Fruit fly (Drosophila melanogaster): Measurements from ENCODE around the gene CG14204.

Gene CG14204

dm6 chrX:19601644-19602043, 18.2 kb downstream of the CG14204 start, which contains the start of gene CG14220 (continued):
- TF ChIP-seq CG4617 (GFP tag; optimal IDR thresholded peaks at IDR 0.05; ENCODE audit: borderline replicate concordance) (peak; percentile 43), Opbp (GFP tag; IDR thresholded peaks at IDR 0.05; ENCODE audit: partially characterized antibody) (peak; percentile 94), CoRest (tag; optimal IDR thresholded peaks at IDR 0.05) (peak; percentile 17), CG9609 (GFP tag; optimal IDR thresholded peaks at IDR 0.05) (no peak), CG13894 (tag; optimal IDR thresholded peaks at IDR 0.05) (peak; percentile 40)

DNA sequence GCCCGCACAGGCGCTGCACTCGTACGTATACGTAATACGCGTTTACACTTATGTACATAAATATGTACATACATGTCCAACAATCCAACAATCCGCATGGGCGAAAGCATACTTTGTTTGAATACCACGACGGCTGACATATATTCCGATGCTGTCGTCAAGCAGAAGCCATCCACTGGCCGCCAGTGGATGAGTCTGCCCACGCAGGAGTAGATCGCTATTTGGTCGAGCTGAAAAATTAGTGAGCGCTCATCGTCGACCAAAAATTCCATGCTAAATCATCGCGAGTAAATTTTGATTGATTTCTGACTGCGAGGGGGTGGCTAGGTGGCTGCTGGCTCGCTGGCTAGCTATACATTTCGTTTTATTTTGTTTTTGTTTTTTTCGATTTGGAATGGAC, 19.1 kb downstream of the CG14204 start:
- TF ChIP-seq ham (GFP tag; IDR thresholded peaks at IDR 0.05): no peak
- peak; percentile 89 for TF ChIP-seq sd (tag; optimal IDR thresholded peaks at IDR 0.05)
- TF ChIP-seq Rfx (GFP tag; IDR thresholded peaks at IDR 0.05): peak; percentile 41; the same call in 1 of the 2 replicates
- no peak for TF ChIP-seq gfzf (GFP tag; optimal IDR thresholded peaks at IDR 0.05)
- TF ChIP-seq dan (GFP tag; IDR thresholded peaks at IDR 0.05): no peak
- TF ChIP-seq CG32532 (GFP tag; IDR thresholded peaks at IDR 0.05): no peak
- TF ChIP-seq CG12219 (GFP tag; optimal IDR thresholded peaks at IDR 0.05): no peak
- 0 out of 3 replicates have a peak, but pooled peaks have one; percentile 25 for TF ChIP-seq Opbp (GFP tag; IDR thresholded peaks at IDR 0.05; ENCODE audit: partially characterized antibody)
- TF ChIP-seq sc (optimal IDR thresholded peaks at IDR 0.05): no peak
- no peak for TF ChIP-seq sc (GFP tag; optimal IDR thresholded peaks at IDR 0.05)
- TF ChIP-seq Sry-β (GFP tag; optimal IDR thresholded peaks at IDR 0.05): no peak
- TF ChIP-seq Med (GFP tag): peak; percentile 40
- TF ChIP-seq al (GFP tag; IDR thresholded peaks at IDR 0.05): no peak
- TF ChIP-seq CG13287 (GFP tag; IDR thresholded peaks at IDR 0.05; ENCODE audit: partially characterized antibody): 0 out of 2 replicates have a peak, but pooled peaks have one; percentile 5
- no peak for TF ChIP-seq CG6854 (GFP tag; optimal IDR thresholded peaks at IDR 0.05)
- TF ChIP-seq CG12769 (tag; optimal IDR thresholded peaks at IDR 0.05): peak; percentile 38
- no peak for TF ChIP-seq CG18011 (GFP tag; optimal IDR thresholded peaks at IDR 0.05)
- peak; percentile 87 for TF ChIP-seq sr (GFP tag; IDR thresholded peaks at IDR 0.05)
- TF ChIP-seq ro (GFP tag; IDR thresholded peaks at IDR 0.05): no peak
- TF ChIP-seq CG7271 (tag; optimal IDR thresholded peaks at IDR 0.05): no peak
- TF ChIP-seq sug (tag; optimal IDR thresholded peaks at IDR 0.05): no peak
- peak in 1 of 2 experiments; percentile 39 for TF ChIP-seq Pdp1 (GFP tag; optimal IDR thresholded peaks at IDR 0.05)
- peak; percentile 69 for TF ChIP-seq CG10543 (GFP tag; optimal IDR thresholded peaks at IDR 0.05)
- no peak for TF ChIP-seq CG10274 (GFP tag; optimal IDR thresholded peaks at IDR 0.05)
- TF ChIP-seq CG34224 (GFP tag; IDR thresholded peaks at IDR 0.05; ENCODE audit: partially characterized antibody): peak; percentile 21; the same call in 1 of the 3 replicates
- no peak for TF ChIP-seq psq (GFP tag; optimal IDR thresholded peaks at IDR 0.05)
- 0 out of 4 replicates have a peak, but pooled peaks have one; percentile 64 for TF ChIP-seq chinmo (GFP tag; IDR thresholded peaks at IDR 0.05; ENCODE audit: partially characterized antibody)
- TF ChIP-seq CG6254 (GFP tag; optimal IDR thresholded peaks at IDR 0.05): no peak

DNA sequence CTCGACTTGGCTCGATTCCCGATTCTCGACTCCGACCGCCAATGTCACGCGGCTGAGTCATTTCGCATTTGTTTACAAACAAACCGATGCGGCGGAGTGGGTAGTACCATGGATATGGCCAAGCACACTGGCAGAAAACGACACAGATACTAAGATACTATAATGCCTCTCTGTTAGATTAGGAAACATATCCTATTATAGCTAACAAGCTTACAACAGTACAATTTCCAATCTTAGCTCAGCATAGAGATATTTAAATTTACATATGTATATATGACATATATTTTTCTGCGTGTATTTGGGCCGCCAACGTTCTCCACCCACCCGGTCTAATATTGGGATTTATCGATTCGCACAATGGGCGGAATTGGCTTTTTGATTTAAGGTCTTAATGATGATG, 20.5 kb downstream of the CG14204 start:
- TF ChIP-seq Stat92E (GFP tag; optimal IDR thresholded peaks at IDR 0.05) (no peak), fd3F (GFP tag; optimal IDR thresholded peaks at IDR 0.05) (peak; percentile 71), CG1832 (GFP tag; optimal IDR thresholded peaks at IDR 0.05) (no peak), ham (GFP tag; IDR thresholded peaks at IDR 0.05) (0 out of 2 replicates have a peak, but pooled peaks have one; percentile 14), CG7839 (tag; optimal IDR thresholded peaks at IDR 0.05) (peak; percentile 87), CG31365 (tag; optimal IDR thresholded peaks at IDR 0.05) (no peak), az2 (GFP tag; optimal IDR thresholded peaks at IDR 0.05) (peak; percentile 58), zfh2 (GFP tag; optimal IDR thresholded peaks at IDR 0.05) (peak; percentile 44), CG5180 (GFP tag; optimal IDR thresholded peaks at IDR 0.05) (peak; percentile 36), CG17802 (tag; optimal IDR thresholded peaks at IDR 0.05) (peak; percentile 5), BEAF-32 (GFP tag; optimal IDR thresholded peaks at IDR 0.05) (no peak), CG1233 (GFP tag; optimal IDR thresholded peaks at IDR 0.05) (peak; percentile 52), pfk (GFP tag; optimal IDR thresholded peaks at IDR 0.05) (no peak), CG42726 (GFP tag; IDR thresholded peaks at IDR 0.05; ENCODE audit: partially characterized antibody) (no peak), CG11093 (GFP tag; IDR thresholded peaks at IDR 0.05) (0 out of 3 replicates have a peak, but pooled peaks have one; percentile 43), Side (GFP tag; optimal IDR thresholded peaks at IDR 0.05) (peak; percentile 33), B-H2 (GFP tag; optimal IDR thresholded peaks at IDR 0.05) (peak; percentile 46)
